Worm (Caenorhabditis elegans): ENCODE data around the gene srh-166.

DNA sequence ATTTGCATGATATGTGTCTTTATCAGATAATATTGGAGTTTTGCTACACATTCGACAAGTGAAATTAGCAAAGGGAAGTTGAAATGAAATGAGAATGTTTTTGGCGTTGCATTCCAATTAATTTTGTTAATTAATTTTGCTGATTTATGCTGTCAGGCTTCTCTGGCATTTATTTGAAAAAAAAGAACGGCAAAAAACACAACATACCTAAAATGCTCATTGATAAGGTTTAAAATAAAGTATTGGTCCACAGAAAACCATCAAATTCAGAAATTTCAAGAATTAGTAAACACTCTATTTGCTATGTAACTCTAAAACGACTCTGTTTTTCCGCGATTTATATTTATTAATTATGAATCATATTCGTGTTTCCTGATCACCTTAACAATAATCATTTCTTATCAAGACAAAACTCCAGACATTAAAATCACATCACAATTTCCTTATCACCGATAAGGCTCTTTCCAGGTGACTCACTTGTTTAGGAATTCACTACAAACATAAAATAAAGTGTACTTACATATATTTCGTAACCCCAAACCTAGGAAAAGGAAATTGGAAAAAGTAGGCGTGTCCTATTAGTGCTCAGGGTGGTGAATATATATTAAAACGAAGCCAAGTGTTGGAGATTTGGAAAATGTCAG is at the start of gene srh-166, which contains the start of gene Y38H6C.24:
- TF ChIP-seq attf-4 (tag; optimal IDR thresholded peaks at IDR 0.05) (no peak), dpl-1 (GFP tag; optimal IDR thresholded peaks at IDR 0.05) (no peak), nhr-77 (tag; optimal IDR thresholded peaks at IDR 0.05) (no peak), nhr-6 (tag; optimal IDR thresholded peaks at IDR 0.05) (peak; percentile 15), php-3 (GFP tag; IDR thresholded peaks at IDR 0.05) (peak; percentile 68), gei-8 (GFP tag; optimal IDR thresholded peaks at IDR 0.05) (no peak), tag-97 (GFP tag; IDR thresholded peaks at IDR 0.05) (no peak), unc-62 (GFP tag; optimal IDR thresholded peaks at IDR 0.05 in 1 of 2) (no peak), unc-62 (tag; optimal IDR thresholded peaks at IDR 0.05) (no peak), ceh-32 (tag; optimal IDR thresholded peaks at IDR 0.05; ENCODE audit: poor library complexity) (no peak), lin-15B (tag; optimal IDR thresholded peaks at IDR 0.05) (no peak), zip-11 (GFP tag; IDR thresholded peaks at IDR 0.05) (no peak), nhr-28 (tag; optimal IDR thresholded peaks at IDR 0.05) (peak; percentile 84), ama-1 (optimal IDR thresholded peaks at IDR 0.05) (no peak), nhr-25 (tag; optimal IDR thresholded peaks at IDR 0.05; ENCODE audit: borderline replicate concordance, insufficient read depth) (no peak)

Data from whole organism, L4 larva.